Worm (Caenorhabditis elegans): ENCODE data around the gene T25F10.3.

T25F10.3 gene

ce11 chrV:6784853-6785492, 40.1 kb downstream of the T25F10.3 start, which contains the start of the genes spn-4 and spe-39:
Gene spn-4, minus strand, starts transcription at chrV:6784903.
Gene spe-39, plus strand, starts transcription at chrV:6785451.
- TF ChIP-seq hmbx-1 (tag; optimal IDR thresholded peaks at IDR 0.05) (no peak), ceh-13 (GFP tag; optimal IDR thresholded peaks at IDR 0.05) (peak; percentile 3), F13C5.2 (tag; optimal IDR thresholded peaks at IDR 0.05) (peak; percentile 71), sea-1 (GFP tag; conservative IDR thresholded peaks at IDR 0.05) (0 out of 2 replicates have a peak, but pooled peaks have one; percentile 56), ets-7 (tag; optimal IDR thresholded peaks at IDR 0.05) (peak; percentile 26)

ce11 chrV:6787906-6788430, 43.1 kb downstream of the T25F10.3 start, which contains the start of gene ZC404.2:
Gene ZC404.2, plus strand, starts transcription at chrV:6787952.
- TF ChIP-seq scrt-1 (GFP tag; IDR thresholded peaks at IDR 0.05) (0 out of 2 replicates have a peak, but pooled peaks have one; percentile 13), ama-1 (optimal IDR thresholded peaks at IDR 0.05) (peak; percentile 69), B0310.2 (tag; optimal IDR thresholded peaks at IDR 0.05) (no peak)

- TF ChIP-seq hmbx-1 (tag; optimal IDR thresholded peaks at IDR 0.05) (no peak), B0310.2 (tag; optimal IDR thresholded peaks at IDR 0.05) (no peak), pes-1 (GFP tag; IDR thresholded peaks at IDR 0.05) (no peak), tbx-11 (GFP tag; IDR thresholded peaks at IDR 0.05) (no peak)
Observed at ce11 chrV:6792565-6792964, 47.7 kb downstream of the T25F10.3 start, which contains the start of gene gck-2. Gene gck-2, minus strand, starts transcription at chrV:6792665.

ce11 chrV:6792973-6793372, 48.1 kb downstream of the T25F10.3 start:
- TF ChIP-seq hmbx-1 (tag; optimal IDR thresholded peaks at IDR 0.05) (no peak), scrt-1 (GFP tag; IDR thresholded peaks at IDR 0.05) (no peak), pes-1 (GFP tag; IDR thresholded peaks at IDR 0.05) (no peak), ceh-36 (tag; optimal IDR thresholded peaks at IDR 0.05) (no peak), hmg-4 (GFP tag; optimal IDR thresholded peaks at IDR 0.05) (no peak), aly-1 (tag; optimal IDR thresholded peaks at IDR 0.05) (no peak), tbx-37 (GFP tag; conservative IDR thresholded peaks at IDR 0.05) (no peak), flt-1 (GFP tag; IDR thresholded peaks at IDR 0.05) (no peak), hnd-1 (tag; optimal IDR thresholded peaks at IDR 0.05) (no peak), ceh-13 (GFP tag; optimal IDR thresholded peaks at IDR 0.05) (no peak), tbx-11 (GFP tag; IDR thresholded peaks at IDR 0.05) (no peak), B0310.2 (tag; optimal IDR thresholded peaks at IDR 0.05) (no peak), tra-4 (tag; optimal IDR thresholded peaks at IDR 0.05) (no peak), F13C5.2 (tag; optimal IDR thresholded peaks at IDR 0.05) (no peak), ama-1 (optimal IDR thresholded peaks at IDR 0.05) (no peak), sea-1 (GFP tag; conservative IDR thresholded peaks at IDR 0.05) (no peak)

- TF ChIP-seq hmg-4 (GFP tag; optimal IDR thresholded peaks at IDR 0.05), result no peak
- TF ChIP-seq hnd-1 (tag; optimal IDR thresholded peaks at IDR 0.05), result no peak
- no peak for TF ChIP-seq tbx-37 (GFP tag; conservative IDR thresholded peaks at IDR 0.05)
- TF ChIP-seq scrt-1 (GFP tag; IDR thresholded peaks at IDR 0.05), result no peak
- no peak for TF ChIP-seq ama-1 (optimal IDR thresholded peaks at IDR 0.05)
- no peak for TF ChIP-seq tra-4 (tag; optimal IDR thresholded peaks at IDR 0.05)
- TF ChIP-seq flt-1 (GFP tag; IDR thresholded peaks at IDR 0.05), result no peak
- no peak for TF ChIP-seq F13C5.2 (tag; optimal IDR thresholded peaks at IDR 0.05)
- no peak for TF ChIP-seq ceh-13 (GFP tag; optimal IDR thresholded peaks at IDR 0.05)
- no peak for TF ChIP-seq ceh-36 (tag; optimal IDR thresholded peaks at IDR 0.05)
- no peak for TF ChIP-seq B0310.2 (tag; optimal IDR thresholded peaks at IDR 0.05)
- TF ChIP-seq sea-1 (GFP tag; conservative IDR thresholded peaks at IDR 0.05), result no peak
- no peak for TF ChIP-seq hmbx-1 (tag; optimal IDR thresholded peaks at IDR 0.05)
- no peak for TF ChIP-seq tbx-11 (GFP tag; IDR thresholded peaks at IDR 0.05)
- TF ChIP-seq aly-1 (tag; optimal IDR thresholded peaks at IDR 0.05), result no peak
Observed at ce11 chrV:6793744-6794239, 48.9 kb downstream of the T25F10.3 start, which contains the start of gene ZC404.1. Gene ZC404.1, plus strand, starts transcription at chrV:6794189.

ce11 chrV:6796264-6796663, 51.4 kb downstream of the T25F10.3 start:
- TF ChIP-seq tra-4 (tag; optimal IDR thresholded peaks at IDR 0.05), result no peak
- no peak for TF ChIP-seq F13C5.2 (tag; optimal IDR thresholded peaks at IDR 0.05)
- TF ChIP-seq hmbx-1 (tag; optimal IDR thresholded peaks at IDR 0.05), result no peak
- TF ChIP-seq hnd-1 (tag; optimal IDR thresholded peaks at IDR 0.05), result no peak
- TF ChIP-seq ceh-13 (GFP tag; optimal IDR thresholded peaks at IDR 0.05), result no peak
- TF ChIP-seq scrt-1 (GFP tag; IDR thresholded peaks at IDR 0.05), result no peak
- TF ChIP-seq tbx-37 (GFP tag; conservative IDR thresholded peaks at IDR 0.05), result no peak
- no peak for TF ChIP-seq tbx-11 (GFP tag; IDR thresholded peaks at IDR 0.05)
- no peak for TF ChIP-seq ama-1 (optimal IDR thresholded peaks at IDR 0.05)
- TF ChIP-seq B0310.2 (tag; optimal IDR thresholded peaks at IDR 0.05), result no peak
- no peak for TF ChIP-seq sea-1 (GFP tag; conservative IDR thresholded peaks at IDR 0.05)
- no peak for TF ChIP-seq ets-7 (tag; optimal IDR thresholded peaks at IDR 0.05)
- no peak for TF ChIP-seq ceh-36 (tag; optimal IDR thresholded peaks at IDR 0.05)
- TF ChIP-seq flt-1 (GFP tag; IDR thresholded peaks at IDR 0.05), result no peak
- TF ChIP-seq aly-1 (tag; optimal IDR thresholded peaks at IDR 0.05), result no peak
- TF ChIP-seq hmg-4 (GFP tag; optimal IDR thresholded peaks at IDR 0.05), result no peak
- TF ChIP-seq pes-1 (GFP tag; IDR thresholded peaks at IDR 0.05), result no peak

- TF ChIP-seq tra-4 (tag; optimal IDR thresholded peaks at IDR 0.05) (no peak), F13C5.2 (tag; optimal IDR thresholded peaks at IDR 0.05) (no peak), ceh-36 (tag; optimal IDR thresholded peaks at IDR 0.05) (no peak), sea-1 (GFP tag; conservative IDR thresholded peaks at IDR 0.05) (no peak), hmg-4 (GFP tag; optimal IDR thresholded peaks at IDR 0.05) (no peak), flt-1 (GFP tag; IDR thresholded peaks at IDR 0.05) (no peak), pes-1 (GFP tag; IDR thresholded peaks at IDR 0.05) (no peak), hmbx-1 (tag; optimal IDR thresholded peaks at IDR 0.05) (no peak), ceh-13 (GFP tag; optimal IDR thresholded peaks at IDR 0.05) (no peak), B0310.2 (tag; optimal IDR thresholded peaks at IDR 0.05) (no peak), tbx-37 (GFP tag; conservative IDR thresholded peaks at IDR 0.05) (no peak), tbx-11 (GFP tag; IDR thresholded peaks at IDR 0.05) (no peak), scrt-1 (GFP tag; IDR thresholded peaks at IDR 0.05) (no peak), ets-7 (tag; optimal IDR thresholded peaks at IDR 0.05) (no peak), aly-1 (tag; optimal IDR thresholded peaks at IDR 0.05) (no peak), hnd-1 (tag; optimal IDR thresholded peaks at IDR 0.05) (no peak), ama-1 (optimal IDR thresholded peaks at IDR 0.05) (no peak)
Observed at ce11 chrV:6796894-6797293, 52.0 kb downstream of the T25F10.3 start.
